Worm (Caenorhabditis elegans) whole organism, late embryonic: ENCODE results near the gene gst-12.
A peak's percentile ranks its signal among the peaks of the same experiment; 100 is the strongest.

Experiments used
- C38D4.7 ChIP-seq: fragments of 200-800 bp; sonication (Bioruptor generic); optimal IDR thresholded peaks from 2 replicates; lab custom pipeline; 2018; ENCODE audit warnings: mild to moderate bottlenecking, missing genetic modification characterization, moderate library complexity, missing compliant biosample characterization
- F13H6.1 ChIP-seq: sonication (generic microtip); optimal IDR thresholded peaks from 2 replicates; lab custom pipeline; 2016; ENCODE audit warnings: missing genetic modification characterization, missing compliant biosample characterization
- K02D7.2 ChIP-seq: sonication (generic microtip); optimal IDR thresholded peaks from 2 replicates; lab custom pipeline; 2017; ENCODE audit warnings: mild to moderate bottlenecking, missing genetic modification characterization, missing compliant biosample characterization
- T23F11.4 ChIP-seq: fragments of 200-800 bp; sonication (Bioruptor generic); optimal IDR thresholded peaks from 2 replicates; lab custom pipeline; 2018; ENCODE audit warnings: mild to moderate bottlenecking, missing genetic modification characterization, missing compliant biosample characterization
- Y22D7AL.16 ChIP-seq: sonication (generic microtip); optimal IDR thresholded peaks from 2 replicates; lab custom pipeline; 2016; ENCODE audit warnings: missing genetic modification characterization, missing compliant biosample characterization
- ceh-14 ChIP-seq: sonication (generic microtip); optimal IDR thresholded peaks from 2 replicates; lab custom pipeline; 2016; ENCODE audit warnings: missing genotype, missing genetic modification characterization, missing compliant biosample characterization
- ceh-18 ChIP-seq: sonication (generic microtip); optimal IDR thresholded peaks from 2 replicates; lab custom pipeline; 2016; ENCODE audit warnings: missing genetic modification characterization, missing compliant biosample characterization
- ceh-22 ChIP-seq: sonication (generic microtip); optimal IDR thresholded peaks from 2 replicates; lab custom pipeline; 2017; ENCODE audit warnings: missing biosample characterization, missing genetic modification characterization
- ceh-30 ChIP-seq: fragments of 150-350 bp; optimal IDR thresholded peaks from 2 replicates; lab custom pipeline; 2014; ENCODE audit warnings: missing biosample characterization, missing genetic modification characterization
- ceh-31 ChIP-seq: sonication (generic microtip); optimal IDR thresholded peaks from 2 replicates; lab custom pipeline; 2016; ENCODE audit warnings: missing genetic modification characterization, missing compliant biosample characterization
- ceh-34 ChIP-seq: sonication (generic microtip); optimal IDR thresholded peaks from 2 replicates; lab custom pipeline; 2016; ENCODE audit warnings: mild to moderate bottlenecking, missing genetic modification characterization, missing compliant biosample characterization
- che-1 ChIP-seq: sonication (generic microtip); optimal IDR thresholded peaks from 2 replicates; lab custom pipeline; 2016; ENCODE audit warnings: mild to moderate bottlenecking, missing genetic modification characterization, missing compliant biosample characterization
- dmd-4 ChIP-seq: sonication (generic microtip); optimal IDR thresholded peaks from 2 replicates; lab custom pipeline; 2016; ENCODE audit warnings: borderline replicate concordance, missing genetic modification characterization, missing compliant biosample characterization
- elt-2 ChIP-seq: sonication (generic microtip); optimal IDR thresholded peaks from 2 replicates; lab custom pipeline; 2016; ENCODE audit warnings: missing genetic modification reagents, missing genetic modification characterization, missing compliant biosample characterization
- eyg-1 ChIP-seq: sonication (generic microtip); optimal IDR thresholded peaks from 2 replicates; lab custom pipeline; 2016; ENCODE audit warnings: missing genotype, missing genetic modification characterization, missing compliant biosample characterization
- hlh-13 ChIP-seq: fragments of 200-800 bp; sonication (Bioruptor generic); optimal IDR thresholded peaks from 2 replicates; lab custom pipeline; 2018; ENCODE audit warnings: mild to moderate bottlenecking, missing genetic modification characterization, missing compliant biosample characterization
- hlh-30 ChIP-seq: sonication (generic microtip); optimal IDR thresholded peaks from 2 replicates; lab custom pipeline; 2017; ENCODE audit warnings: antibody characterized with exemption, missing genetic modification characterization, missing compliant biosample characterization; ENCODE audit not compliant: insufficient read depth
- hlh-6 ChIP-seq: sonication (generic microtip); optimal IDR thresholded peaks from 2 replicates; lab custom pipeline; 2016; ENCODE audit warnings: missing genotype, missing genetic modification characterization, missing compliant biosample characterization
- nfya-1 ChIP-seq: sonication (generic microtip); optimal IDR thresholded peaks from 2 replicates; lab custom pipeline; 2017; ENCODE audit warnings: missing genetic modification characterization, mild to moderate bottlenecking, missing compliant biosample characterization, antibody characterized with exemption, moderate library complexity
- nhr-11 ChIP-seq: fragments of 150-350 bp; optimal IDR thresholded peaks from 2 replicates; lab custom pipeline; 2014; ENCODE audit warnings: missing biosample characterization, missing genetic modification characterization
- odd-2 ChIP-seq: sonication (generic microtip); optimal IDR thresholded peaks from 2 replicates; lab custom pipeline; 2017; ENCODE audit warnings: antibody characterized with exemption, mild to moderate bottlenecking, missing genetic modification characterization, missing compliant biosample characterization
- pha-2 ChIP-seq: sonication (generic microtip); optimal IDR thresholded peaks from 2 replicates; lab custom pipeline; 2017; ENCODE audit warnings: mild to moderate bottlenecking, missing genetic modification characterization, missing compliant biosample characterization
- pqm-1 ChIP-seq: sonication (generic microtip); optimal IDR thresholded peaks from 2 replicates; lab custom pipeline; 2016; ENCODE audit warnings: missing genetic modification characterization, missing compliant biosample characterization
- rnt-1 ChIP-seq: sonication (generic microtip); optimal IDR thresholded peaks from 2 replicates; lab custom pipeline; 2016; ENCODE audit warnings: missing genetic modification characterization, missing compliant biosample characterization
- syd-9 ChIP-seq: sonication (generic microtip); optimal IDR thresholded peaks from 2 replicates; lab custom pipeline; 2016; ENCODE audit warnings: mild to moderate bottlenecking, missing genetic modification characterization, moderate library complexity, missing compliant biosample characterization
- tbx-2 ChIP-seq: sonication (generic microtip); optimal IDR thresholded peaks from 2 replicates; lab custom pipeline; 2016; ENCODE audit warnings: missing genetic modification characterization, missing compliant biosample characterization
- unc-42 ChIP-seq: sonication (generic microtip); optimal IDR thresholded peaks from 2 replicates; lab custom pipeline; 2016; ENCODE audit warnings: missing genotype, missing genetic modification characterization, missing compliant biosample characterization
- unc-55 ChIP-seq: sonication (generic microtip); optimal IDR thresholded peaks from 2 replicates; lab custom pipeline; 2017; ENCODE audit warnings: missing biosample characterization, missing genetic modification reagents, missing genetic modification characterization
- unc-86 ChIP-seq: sonication (generic microtip); optimal IDR thresholded peaks from 2 replicates; lab custom pipeline; 2016; ENCODE audit warnings: missing genetic modification characterization, missing compliant biosample characterization
- zip-5 ChIP-seq: sonication (generic microtip); optimal IDR thresholded peaks from 2 replicates; lab custom pipeline; 2016; ENCODE audit warnings: missing genetic modification characterization, missing compliant biosample characterization

gst-12 gene

DNA sequence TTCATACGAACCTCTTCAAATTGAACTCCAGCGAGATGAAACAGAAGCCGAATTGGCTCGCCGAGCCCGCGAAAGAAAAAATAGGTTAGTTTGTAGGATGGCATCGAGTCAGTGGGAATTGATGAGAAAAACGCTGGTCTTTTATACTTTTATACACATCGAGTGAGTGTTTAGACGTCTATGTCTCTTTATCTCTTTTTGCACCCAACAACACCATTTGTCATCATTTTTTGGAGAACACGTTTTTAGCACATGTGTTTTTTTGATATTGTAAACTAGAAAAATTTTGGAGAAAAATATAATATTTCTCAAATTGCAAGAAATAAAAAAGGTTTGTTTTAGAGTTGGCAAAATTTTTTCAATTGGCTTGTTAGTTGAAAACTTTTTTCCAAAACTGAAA is 6.5 kb upstream of the gst-12 start, which contains the start of gene gst-16:
Gene gst-16 (minus strand): TSS at position 111 of the 400 bp plus-strand sequence.
- TF ChIP-seq F13H6.1: no peak
- TF ChIP-seq syd-9 (tag; lab: Kevin White, UChicago): no peak
- TF ChIP-seq Y22D7AL.16 (tag; lab: Kevin White, UChicago): no peak
- no peak for TF ChIP-seq K02D7.2 (tag; lab: Kevin White, UChicago)
- TF ChIP-seq pqm-1 (tag; lab: Kevin White, UChicago): no peak
- TF ChIP-seq unc-55 (GFP tag; lab: Kevin White, UChicago): no peak
- no peak for TF ChIP-seq hlh-6 (tag; lab: Kevin White, UChicago)
- no peak for TF ChIP-seq T23F11.4 (GFP tag; lab: Kevin White, UChicago)
- no peak for TF ChIP-seq eyg-1 (tag; lab: Kevin White, UChicago)
- no peak for TF ChIP-seq ceh-22 (tag; lab: Kevin White, UChicago)
- TF ChIP-seq ceh-18 (tag; lab: Kevin White, UChicago): no peak
- no peak for TF ChIP-seq ceh-30
- no peak for TF ChIP-seq odd-2 (tag; lab: Kevin White, UChicago)
- TF ChIP-seq C38D4.7 (GFP tag; lab: Kevin White, UChicago): no peak
- no peak for TF ChIP-seq hlh-30
- TF ChIP-seq che-1 (tag; lab: Kevin White, UChicago): no peak

DNA sequence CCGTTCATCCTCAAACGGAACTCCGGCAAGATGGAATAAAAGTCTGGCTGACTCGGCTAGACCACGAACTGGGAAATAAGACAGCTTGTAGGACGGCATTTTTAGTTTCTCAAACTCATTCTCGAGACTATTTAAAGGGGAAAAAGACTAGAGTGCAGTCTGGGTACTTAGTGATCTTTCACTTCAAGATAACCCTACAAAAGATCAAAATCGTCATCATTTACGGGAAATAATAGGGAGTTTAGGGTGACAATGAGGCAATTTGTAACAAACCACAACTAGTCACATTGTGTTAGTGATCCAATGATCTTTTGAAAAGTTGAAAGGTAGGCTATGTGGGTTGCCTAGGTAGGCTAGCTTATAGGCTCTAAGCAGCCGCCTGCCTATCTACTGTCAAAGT is 1.9 kb downstream of the gst-12 start, which contains the start of gene gst-14:
Gene gst-14 (minus strand): TSS at position 101 of the 400 bp plus-strand sequence.
- TF ChIP-seq nfya-1: no peak
- TF ChIP-seq ceh-18 (tag; lab: Kevin White, UChicago): no peak
- no peak for TF ChIP-seq eyg-1 (tag; lab: Kevin White, UChicago)
- TF ChIP-seq unc-86 (tag; lab: Kevin White, UChicago): no peak
- TF ChIP-seq pha-2 (tag; lab: Kevin White, UChicago): no peak

DNA sequence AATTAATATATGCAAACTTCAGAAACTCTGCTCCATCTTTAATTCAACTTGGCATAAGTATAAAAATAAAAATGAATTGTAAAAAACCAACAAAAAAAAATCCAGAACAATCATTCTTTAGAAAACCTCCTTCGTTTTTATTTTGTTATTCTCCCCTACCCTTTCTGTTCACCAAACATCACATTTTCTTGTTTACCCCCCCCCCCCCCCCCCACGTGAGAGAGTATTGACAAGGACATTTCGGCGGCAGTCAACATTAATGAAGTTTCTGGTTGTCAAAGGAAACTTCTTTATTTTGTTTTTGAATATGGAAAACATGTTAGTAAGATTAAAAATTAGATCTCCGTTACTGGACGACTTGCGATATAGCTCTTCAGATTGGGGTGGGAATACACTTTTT is 3.3 kb downstream of the gst-12 start:
- TF ChIP-seq K02D7.2 (tag; lab: Kevin White, UChicago) (no peak), ceh-18 (tag; lab: Kevin White, UChicago) (no peak)
- TF ChIP-seq, all 69 proteins: peak for 0

DNA sequence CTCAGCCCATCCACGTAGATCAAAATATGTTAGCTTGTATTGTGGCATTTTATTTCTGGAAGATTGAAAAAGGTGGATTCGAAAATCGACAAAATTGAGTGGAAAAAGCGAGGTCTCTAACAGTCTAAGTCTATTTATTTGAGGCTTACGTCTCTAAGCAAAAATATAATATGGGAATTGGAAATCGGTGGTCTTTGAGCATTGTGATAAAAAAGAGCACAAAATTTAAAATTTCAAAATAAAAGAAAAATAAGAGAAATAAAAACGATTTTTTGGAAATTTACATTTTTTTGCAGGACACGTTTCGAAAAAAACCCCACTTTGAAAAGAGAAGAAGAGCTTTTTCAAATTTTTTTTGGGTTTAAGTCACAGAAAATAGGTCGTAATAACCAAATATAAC is 4.8 kb downstream of the gst-12 start, which contains the start of gene gst-15:
Gene gst-15 (minus strand): TSS at position 101 of the 400 bp plus-strand sequence.
- no peak for TF ChIP-seq zip-5
- TF ChIP-seq unc-42: no peak
- TF ChIP-seq odd-2 (tag; lab: Kevin White, UChicago): no peak
- TF ChIP-seq dmd-4 (tag; lab: Kevin White, UChicago): no peak
- TF ChIP-seq hlh-13 (GFP tag; lab: Kevin White, UChicago): no peak
- no peak for TF ChIP-seq ceh-31 (tag; lab: Kevin White, UChicago)
- no peak for TF ChIP-seq tbx-2 (tag; lab: Kevin White, UChicago)
- TF ChIP-seq ceh-34: no peak

DNA sequence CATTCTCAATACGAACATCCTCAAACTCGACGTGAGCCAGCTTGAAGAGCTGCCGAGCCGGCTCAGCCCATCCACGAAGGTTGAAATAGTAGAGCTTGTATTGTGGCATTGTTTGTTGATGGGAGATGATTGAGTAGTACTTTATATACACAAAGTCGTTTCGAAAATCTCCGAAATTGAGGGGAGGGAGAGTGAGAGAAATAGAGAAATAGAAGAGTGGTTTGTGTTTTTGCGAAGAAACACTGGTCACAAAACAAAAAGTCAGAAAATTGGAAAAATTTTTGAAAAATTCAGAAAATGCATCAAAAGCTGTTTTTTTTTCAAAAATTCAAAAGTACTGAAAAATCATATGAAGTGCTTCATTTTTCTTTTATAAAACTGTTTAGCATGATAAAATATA is 6.7 kb downstream of the gst-12 start, which contains the start of gene gst-24:
Gene gst-24 (minus strand): TSS at position 181 of the 400 bp plus-strand sequence.
- no peak for TF ChIP-seq ceh-14 (tag; lab: Kevin White, UChicago)

DNA sequence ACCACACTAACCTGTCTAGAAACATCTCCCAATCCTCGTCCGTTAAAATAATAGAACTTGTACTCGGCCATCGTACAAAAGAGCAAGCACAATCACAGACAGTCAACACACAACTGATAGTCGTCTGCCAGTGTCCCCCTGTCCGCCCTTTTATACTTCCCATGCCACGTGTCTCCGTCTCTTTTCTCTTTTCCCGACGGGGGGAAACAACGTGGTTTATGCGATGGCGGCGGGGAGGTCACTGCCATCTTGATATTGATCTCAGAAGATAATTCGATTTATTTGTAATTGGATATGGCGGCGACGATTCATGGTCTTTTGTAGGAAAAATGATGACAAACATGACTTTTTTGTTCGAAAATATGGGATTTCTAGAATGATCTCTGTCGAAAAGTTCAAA is 8.2 kb downstream of the gst-12 start, which contains the start of gene gst-20:
Gene gst-20 (minus strand): TSS at position 170 of the 400 bp plus-strand sequence.
- TF ChIP-seq unc-55 (GFP tag; lab: Kevin White, UChicago) (peak; percentile 10), rnt-1 (tag; lab: Kevin White, UChicago) (peak; percentile 59), elt-2 (peak; percentile 10), nhr-11 (tag; lab: Kevin White, UChicago) (no peak)
- TF ChIP-seq, all 69 proteins: peak for 3
